Fruit fly (Drosophila melanogaster) whole organism, adult: ENCODE measurements around the gene Cpr73D.

ENCODE experiments used
- CG14711 ChIP-seq: fragments of 200-800 bp; sonication (Bioruptor generic); optimal IDR thresholded peaks from 2 replicates; lab custom pipeline; 2018; ENCODE audit warnings: missing biosample characterization, mild to moderate bottlenecking, missing genetic modification characterization, moderate library complexity
- CG1620 ChIP-seq: fragments of 200-800 bp; sonication (Bioruptor generic); optimal IDR thresholded peaks from 2 replicates; lab custom pipeline; 2016; ENCODE audit warnings: missing biosample characterization, missing genetic modification characterization
- CG5204 ChIP-seq: fragments of 200-800 bp; sonication (Bioruptor generic); optimal IDR thresholded peaks from 2 replicates; lab custom pipeline; 2016; ENCODE audit warnings: missing biosample characterization, missing genetic modification characterization
- CG7045 ChIP-seq: fragments of 200-800 bp; sonication (Bioruptor generic); optimal IDR thresholded peaks from 2 replicates; lab custom pipeline; 2017; ENCODE audit warnings: missing biosample characterization, mild to moderate bottlenecking, missing genetic modification characterization
- Clk ChIP-seq: fragments of 200-800 bp; sonication (Bioruptor generic); optimal IDR thresholded peaks from 2 replicates; lab custom pipeline; 2017; ENCODE audit warnings: missing biosample characterization, missing genetic modification characterization
- Crg-1 ChIP-seq: fragments of 200-800 bp; sonication (Bioruptor generic); optimal IDR thresholded peaks from 2 replicates; lab custom pipeline; 2016; ENCODE audit warnings: missing biosample characterization, missing genetic modification characterization
- bab1 ChIP-seq: fragments of 200-800 bp; sonication (Bioruptor generic); optimal IDR thresholded peaks from 3 replicates; lab custom pipeline; 2019; ENCODE audit warnings: missing biosample characterization, mild to moderate bottlenecking, missing genetic modification characterization, moderate library complexity
- cic ChIP-seq: fragments of 200-800 bp; sonication (Bioruptor generic); optimal IDR thresholded peaks from 2 replicates; lab custom pipeline; 2017; ENCODE audit warnings: missing biosample characterization, mild to moderate bottlenecking, missing genetic modification characterization, moderate library complexity
- cnc ChIP-seq, 2 experiments: fragments of >200 bp; optimal IDR thresholded peaks; 2 replicates each; lab custom pipeline; 2017
- kay ChIP-seq: fragments of 200-800 bp; sonication (Bioruptor generic); peaks from one replicate; lab custom pipeline; 2016; ENCODE audit warnings: missing biosample characterization, missing genetic modification characterization, borderline replicate concordance
- ovo ChIP-seq: fragments of 200-800 bp; sonication (Bioruptor generic); optimal IDR thresholded peaks from 2 replicates; lab custom pipeline; 2016; ENCODE audit warnings: missing biosample characterization, missing genetic modification characterization
- pad ChIP-seq: fragments of 200-800 bp; sonication (Bioruptor generic); optimal IDR thresholded peaks from 3 replicates; lab custom pipeline; 2017; ENCODE audit warnings: missing biosample characterization, missing genetic modification characterization, mild to moderate bottlenecking, moderate library complexity, missing genetic modification reagents

dm6 chr3L:16944061-16944460, 13.4 kb downstream of the Cpr73D start, which contains the start of gene Obp73a:
- no peak for TF ChIP-seq bab1
- no peak for TF ChIP-seq kay (GFP tag; lab: Kevin White, UChicago)
- no peak for TF ChIP-seq Crg-1 (GFP tag; lab: Kevin White, UChicago)
- TF ChIP-seq CG1620 (GFP tag; lab: Kevin White, UChicago) = no peak
- TF ChIP-seq CG7045 = no peak
- no peak for TF ChIP-seq cnc (optimal IDR thresholded peaks at IDR 0.05; lab: Kevin White, UChicago)
- no peak for TF ChIP-seq pad (GFP tag; lab: Kevin White, UChicago)
- no peak for TF ChIP-seq CG5204 (GFP tag; lab: Kevin White, UChicago)
- no peak for TF ChIP-seq ovo (GFP tag; lab: Kevin White, UChicago)
- TF ChIP-seq cic (GFP tag; lab: Kevin White, UChicago) = no peak
- no peak for TF ChIP-seq CG14711 (tag; lab: Kevin White, UChicago)
- TF ChIP-seq Clk (GFP tag; lab: Kevin White, UChicago) = no peak
